Worm (Caenorhabditis elegans) whole organism, L4 larva: ENCODE measurements around the gene ztf-8.
A peak's percentile ranks its signal among the peaks of the same experiment; 100 is the strongest.

Experiments
- D1046.2 ChIP-seq: fragments of 200-800 bp; sonication (Bioruptor generic); IDR thresholded peaks from 2 replicates; pipeline ENCODE4 v1.3.6; 2022; ENCODE audit warnings: missing genetic modification characterization, missing compliant biosample characterization
- F44E2.7 ChIP-seq: fragments of 200-800 bp; sonication (Bioruptor generic); IDR thresholded peaks from 2 replicates; pipeline ENCODE4 v2.1.2; 2022; ENCODE audit warnings: missing genetic modification characterization, missing compliant biosample characterization
- R02D3.7 ChIP-seq: fragments of 150-350 bp; sonication (generic microtip); optimal IDR thresholded peaks from 3 replicates; lab custom pipeline; 2014; ENCODE audit warnings: missing biosample characterization, missing genetic modification characterization
- T26A8.4 ChIP-seq: fragments of 200-800 bp; sonication (Bioruptor generic); IDR thresholded peaks from 2 replicates; pipeline ENCODE4 v1.3.6; 2022; ENCODE audit warnings: missing genetic modification characterization, missing compliant biosample characterization
- Y105C5A.15 ChIP-seq: fragments of 200-800 bp; sonication (Bioruptor generic); IDR thresholded peaks from 2 replicates; pipeline ENCODE4 v1.3.6; 2022; ENCODE audit warnings: missing genetic modification characterization, missing compliant biosample characterization
- Y5F2A.4 ChIP-seq: fragments of 200-800 bp; sonication (Bioruptor generic); optimal IDR thresholded peaks from 2 replicates; lab custom pipeline; 2018; ENCODE audit warnings: mild to moderate bottlenecking, missing genetic modification characterization, missing compliant biosample characterization
- Y75B8A.6 ChIP-seq: fragments of 200-800 bp; sonication (Bioruptor generic); IDR thresholded peaks from 2 replicates; pipeline ENCODE4 v1.3.6; 2022; ENCODE audit warnings: missing genetic modification reagents, missing genetic modification characterization, missing compliant biosample characterization
- ZK546.5 ChIP-seq, 2 experiments: sonication (generic microtip); optimal IDR thresholded peaks; 2 replicates each; lab custom pipeline; 2017; ENCODE audit warnings: missing biosample characterization in 2 of 2, missing genetic modification characterization in 2 of 2
- aha-1 ChIP-seq: fragments of 150-350 bp; peaks from one replicate; lab custom pipeline; 2014; ENCODE audit warnings: missing biosample characterization, missing genetic modification characterization
- aly-2 ChIP-seq: sonication (generic microtip); optimal IDR thresholded peaks from 2 replicates; lab custom pipeline; 2018; ENCODE audit warnings: missing biosample characterization, missing genetic modification characterization
- ceh-28 ChIP-seq: fragments of 150-350 bp; optimal IDR thresholded peaks from 2 replicates; lab custom pipeline; 2014; ENCODE audit warnings: missing biosample characterization, missing genetic modification reagents, missing genetic modification characterization
- ceh-82 ChIP-seq: sonication (generic microtip); optimal IDR thresholded peaks from 2 replicates; lab custom pipeline; 2017; ENCODE audit warnings: missing biosample characterization, missing genetic modification characterization
- ces-1 ChIP-seq: fragments of 150-350 bp; sonication (generic microtip); optimal IDR thresholded peaks from 4 replicates; lab custom pipeline; 2014; ENCODE audit warnings: missing biosample characterization, missing genetic modification reagents, missing genetic modification characterization
- cey-2 ChIP-seq: sonication (generic microtip); optimal IDR thresholded peaks from 3 replicates; lab custom pipeline; 2017; ENCODE audit warnings: missing genetic modification characterization, mild to moderate bottlenecking, missing compliant biosample characterization, antibody characterized with exemption, borderline replicate concordance; ENCODE audit not compliant: insufficient read depth
- ctbp-1 ChIP-seq: fragments of 200-800 bp; sonication (Bioruptor generic); IDR thresholded peaks from 2 replicates; pipeline ENCODE4 v1.3.6; 2022; ENCODE audit warnings: missing genetic modification reagents, missing genetic modification characterization, missing compliant biosample characterization
- daf-12 ChIP-seq: fragments of 150-350 bp; optimal IDR thresholded peaks from 2 replicates; lab custom pipeline; 2014; ENCODE audit warnings: missing biosample characterization, missing genetic modification reagents, missing genetic modification characterization
- dmd-6 ChIP-seq: fragments of 200-800 bp; sonication (Bioruptor generic); IDR thresholded peaks from 2 replicates; pipeline ENCODE4 v1.3.6; 2022; ENCODE audit warnings: missing genetic modification reagents, missing genetic modification characterization, missing compliant biosample characterization
- egl-27 ChIP-seq: sonication (generic microtip); optimal IDR thresholded peaks from 3 replicates; lab custom pipeline; 2017; ENCODE audit warnings: missing biosample characterization, missing genetic modification reagents, missing genetic modification characterization
- hlh-11 ChIP-seq: fragments of 200-800 bp; sonication (Bioruptor generic); optimal IDR thresholded peaks from 2 replicates; lab custom pipeline; 2018; ENCODE audit warnings: mild to moderate bottlenecking, missing genetic modification characterization, missing compliant biosample characterization
- hlh-30 ChIP-seq: sonication (generic microtip); optimal IDR thresholded peaks from 2 replicates; lab custom pipeline; 2017; ENCODE audit warnings: antibody characterized with exemption, mild to moderate bottlenecking, missing genetic modification characterization, missing compliant biosample characterization; ENCODE audit not compliant: insufficient read depth
- jun-1 ChIP-seq: fragments of 150-350 bp; optimal IDR thresholded peaks from 2 replicates; lab custom pipeline; 2014; ENCODE audit warnings: missing biosample characterization, missing genetic modification reagents, missing genetic modification characterization
- lin-13 ChIP-seq: fragments of 150-350 bp; optimal IDR thresholded peaks from 2 replicates; lab custom pipeline; 2014; ENCODE audit warnings: missing biosample characterization, missing genetic modification reagents, missing genetic modification characterization
- lin-38 ChIP-seq: fragments of 200-800 bp; sonication (Bioruptor generic); IDR thresholded peaks from 2 replicates; pipeline ENCODE4 v1.3.6; 2022; ENCODE audit warnings: missing genetic modification reagents, missing genetic modification characterization, missing compliant biosample characterization
- madf-5 ChIP-seq, 2 experiments: fragments of 200-800 bp; sonication (Bioruptor generic); IDR thresholded peaks; 2 replicates each; pipeline ENCODE4 v1.3.6; 2022; ENCODE audit warnings: missing compliant biosample characterization in 2 of 2, missing genetic modification characterization in 2 of 2
- mdl-1 ChIP-seq, 2 experiments: fragments of 150-350 bp in 1 of 2; sonication (generic microtip) in 1 of 2; optimal IDR thresholded peaks; 2 replicates each; lab custom pipeline; 2014 to 2017; ENCODE audit warnings: missing biosample characterization in 2 of 2, missing genetic modification characterization in 2 of 2
- mes-2 ChIP-seq: sonication (generic microtip); optimal IDR thresholded peaks from 2 replicates; lab custom pipeline; 2016; ENCODE audit warnings: missing genotype, mild to moderate bottlenecking, missing genetic modification characterization, missing compliant biosample characterization; ENCODE audit not compliant: poor library complexity, severe bottlenecking
- nhr-102 ChIP-seq: sonication (generic microtip); optimal IDR thresholded peaks from 2 replicates; lab custom pipeline; 2016; ENCODE audit warnings: mild to moderate bottlenecking, missing genetic modification characterization, moderate library complexity, missing compliant biosample characterization
- nhr-11 ChIP-seq: fragments of 150-350 bp; optimal IDR thresholded peaks from 2 replicates; lab custom pipeline; 2014; ENCODE audit warnings: missing biosample characterization, missing genetic modification characterization
- nhr-237 ChIP-seq: sonication (generic microtip); optimal IDR thresholded peaks from 2 replicates; lab custom pipeline; 2017; ENCODE audit warnings: missing biosample characterization, missing genetic modification characterization
- nhr-25 ChIP-seq: sonication (generic microtip); optimal IDR thresholded peaks from 2 replicates; lab custom pipeline; 2017; ENCODE audit warnings: missing genetic modification characterization, mild to moderate bottlenecking, missing compliant biosample characterization, antibody characterized with exemption, moderate library complexity, borderline replicate concordance; ENCODE audit not compliant: insufficient read depth
- nhr-48 ChIP-seq: sonication (generic microtip); optimal IDR thresholded peaks from 2 replicates; lab custom pipeline; 2016; ENCODE audit warnings: mild to moderate bottlenecking, missing genetic modification characterization, missing compliant biosample characterization
- nhr-6 ChIP-seq: fragments of 150-350 bp; optimal IDR thresholded peaks from 2 replicates; lab custom pipeline; 2014; ENCODE audit warnings: missing biosample characterization, missing genetic modification characterization
- nhr-77 ChIP-seq: fragments of 150-350 bp; optimal IDR thresholded peaks from 2 replicates; lab custom pipeline; 2014; ENCODE audit warnings: missing biosample characterization, missing genetic modification characterization
- rbr-2 ChIP-seq: sonication (generic microtip); optimal IDR thresholded peaks from 2 replicates; lab custom pipeline; 2016; ENCODE audit warnings: missing genotype, missing genetic modification characterization, missing compliant biosample characterization
- snpc-1.2 ChIP-seq: fragments of 200-800 bp; sonication (Bioruptor generic); IDR thresholded peaks from 2 replicates; pipeline ENCODE4 v1.3.6; 2022; ENCODE audit warnings: missing genetic modification reagents, missing genetic modification characterization, missing compliant biosample characterization
- spr-1 ChIP-seq: sonication (generic microtip); optimal IDR thresholded peaks from 2 replicates; lab custom pipeline; 2016; ENCODE audit warnings: mild to moderate bottlenecking, missing genetic modification characterization, missing compliant biosample characterization
- unc-39 ChIP-seq: sonication (generic microtip); optimal IDR thresholded peaks from 2 replicates; lab custom pipeline; 2017; ENCODE audit warnings: missing biosample characterization, missing genetic modification characterization
- unc-62 ChIP-seq, 3 experiments: fragments of 150-350 bp in 1 of 3; sonication (generic microtip); optimal IDR thresholded peaks in 2 of 3; peaks in 1 of 3; 1 replicate in 1 of 3; 2 replicates in 2 of 3; lab custom pipeline; 2014 to 2017; ENCODE audit warnings: missing biosample characterization in 3 of 3, missing genetic modification characterization in 3 of 3, missing genetic modification reagents in 3 of 3, missing genotype in 1 of 3
- zag-1 ChIP-seq: fragments of 150-350 bp; optimal IDR thresholded peaks from 2 replicates; lab custom pipeline; 2014; ENCODE audit warnings: missing biosample characterization, missing genetic modification characterization
- zfp-3 ChIP-seq: fragments of 200-800 bp; sonication (Bioruptor generic); conservative IDR thresholded peaks from 2 replicates; pipeline ENCODE4 v1.3.6; 2022; ENCODE audit warnings: missing genetic modification reagents, missing genetic modification characterization, missing compliant biosample characterization
- zip-11 ChIP-seq: fragments of 200-800 bp; sonication (Bioruptor generic); IDR thresholded peaks from 2 replicates; pipeline ENCODE4 v1.3.6; 2022; ENCODE audit warnings: missing genetic modification characterization, missing compliant biosample characterization
- zip-2 ChIP-seq: fragments of 150-350 bp; optimal IDR thresholded peaks from 2 replicates; lab custom pipeline; 2014; ENCODE audit warnings: missing biosample characterization, missing genetic modification characterization
- ztf-7 ChIP-seq: fragments of 150-350 bp; optimal IDR thresholded peaks from 2 replicates; lab custom pipeline; 2014; ENCODE audit warnings: missing biosample characterization, missing genetic modification characterization

The ztf-8 gene

DNA sequence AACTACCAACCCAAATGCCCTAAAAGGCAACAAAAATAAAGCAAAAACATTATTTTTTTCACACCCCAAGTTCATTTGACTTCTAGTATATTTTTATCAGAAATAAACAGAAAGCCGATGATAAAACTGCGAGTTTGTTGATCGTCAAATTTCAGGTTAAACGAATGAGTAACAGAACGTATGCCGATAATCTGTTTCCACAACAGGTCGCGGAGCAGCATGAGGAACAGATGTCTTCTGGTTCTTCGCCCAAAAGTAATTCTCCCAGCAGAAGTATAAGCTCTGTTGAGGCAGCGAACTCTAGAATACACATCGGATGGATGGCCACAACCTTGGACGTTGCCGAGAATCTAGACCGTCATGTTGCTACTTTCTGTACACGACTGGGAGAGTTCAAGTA, 42.9 kb downstream of the ztf-8 start, which contains the start of gene prmt-5 (continued):
- TF ChIP-seq aly-2 (tag; lab: Kevin White, UChicago) (no peak), zag-1 (no peak), ztf-7 (tag; lab: Kevin White, UChicago) (no peak), ces-1 (GFP tag; lab: Kevin White, UChicago) (no peak), nhr-48 (no peak), D1046.2 (GFP tag; lab: Robert Waterston, UW) (peak; percentile 60; the same call in 1 of the 2 replicates), Y5F2A.4 (GFP tag; lab: Kevin White, UChicago) (peak; percentile 47)

DNA sequence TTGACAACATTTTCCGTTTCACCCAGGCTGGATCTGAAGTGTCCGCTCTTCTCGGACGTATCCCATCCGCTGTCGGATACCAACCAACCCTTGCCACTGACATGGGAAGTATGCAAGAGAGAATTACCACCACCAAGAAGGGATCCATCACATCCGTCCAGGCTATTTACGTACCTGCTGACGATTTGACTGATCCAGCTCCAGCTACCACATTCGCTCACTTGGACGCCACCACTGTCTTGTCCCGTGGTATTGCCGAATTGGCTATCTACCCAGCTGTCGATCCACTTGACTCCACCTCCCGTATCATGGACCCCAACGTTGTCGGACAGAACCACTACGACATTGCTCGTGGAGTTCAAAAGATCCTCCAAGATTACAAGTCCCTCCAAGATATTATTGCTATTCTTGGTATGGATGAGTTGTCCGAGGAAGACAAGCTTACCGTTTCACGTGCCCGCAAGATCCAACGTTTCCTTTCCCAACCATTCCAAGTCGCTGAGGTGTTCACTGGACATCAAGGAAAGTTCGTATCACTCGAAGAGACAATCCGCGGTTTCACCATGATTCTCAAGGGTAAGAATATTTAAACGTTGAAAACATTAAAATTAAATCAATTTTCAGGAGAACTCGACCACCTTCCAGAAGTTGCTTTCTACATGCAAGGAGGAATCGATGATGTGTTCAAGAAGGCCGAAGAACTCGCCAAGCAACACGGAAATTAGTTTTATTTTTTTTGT, 43.6 kb downstream of the ztf-8 start:
- TF ChIP-seq aha-1 (tag; lab: Kevin White, UChicago) (peak; percentile 82), T26A8.4 (no peak), aly-2 (tag; lab: Kevin White, UChicago) (peak; percentile 75), D1046.2 (GFP tag; lab: Robert Waterston, UW) (0 out of 2 replicates have a peak, but pooled peaks have one; percentile 20), nhr-237 (tag; lab: Kevin White, UChicago) (no peak), nhr-25 (tag; lab: Kevin White, UChicago) (no peak), zip-2 (tag; lab: Kevin White, UChicago) (no peak)
- TF ChIP-seq, all 104 proteins: peak for 3

DNA sequence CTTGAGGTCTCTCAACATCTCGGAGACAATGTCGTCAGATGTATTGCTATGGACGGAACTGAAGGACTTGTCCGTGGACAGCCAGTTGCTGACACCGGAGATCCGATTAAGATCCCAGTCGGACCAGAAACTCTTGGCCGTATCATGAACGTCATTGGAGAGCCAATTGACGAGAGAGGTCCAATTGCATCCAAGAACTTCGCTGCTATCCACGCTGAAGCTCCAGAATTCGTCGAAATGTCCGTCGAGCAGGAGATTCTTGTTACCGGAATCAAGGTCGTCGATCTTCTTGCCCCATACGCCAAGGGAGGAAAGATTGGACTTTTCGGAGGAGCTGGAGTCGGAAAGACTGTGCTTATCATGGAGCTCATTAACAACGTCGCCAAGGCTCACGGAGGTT, 44.4 kb downstream of the ztf-8 start:
- TF ChIP-seq mes-2 (tag; lab: Kevin White, UChicago) (no peak), zip-11 (GFP tag; lab: Robert Waterston, UW) (no peak), hlh-30 (no peak), zfp-3 (no peak), jun-1 (tag; lab: Kevin White, UChicago) (no peak), D1046.2 (GFP tag; lab: Robert Waterston, UW) (no peak), madf-5 (GFP tag; IDR thresholded peaks at IDR 0.05; lab: Robert Waterston, UW) (no peak), lin-38 (GFP tag; lab: Robert Waterston, UW) (no peak), F44E2.7 (GFP tag; lab: Robert Waterston, UW) (no peak)

DNA sequence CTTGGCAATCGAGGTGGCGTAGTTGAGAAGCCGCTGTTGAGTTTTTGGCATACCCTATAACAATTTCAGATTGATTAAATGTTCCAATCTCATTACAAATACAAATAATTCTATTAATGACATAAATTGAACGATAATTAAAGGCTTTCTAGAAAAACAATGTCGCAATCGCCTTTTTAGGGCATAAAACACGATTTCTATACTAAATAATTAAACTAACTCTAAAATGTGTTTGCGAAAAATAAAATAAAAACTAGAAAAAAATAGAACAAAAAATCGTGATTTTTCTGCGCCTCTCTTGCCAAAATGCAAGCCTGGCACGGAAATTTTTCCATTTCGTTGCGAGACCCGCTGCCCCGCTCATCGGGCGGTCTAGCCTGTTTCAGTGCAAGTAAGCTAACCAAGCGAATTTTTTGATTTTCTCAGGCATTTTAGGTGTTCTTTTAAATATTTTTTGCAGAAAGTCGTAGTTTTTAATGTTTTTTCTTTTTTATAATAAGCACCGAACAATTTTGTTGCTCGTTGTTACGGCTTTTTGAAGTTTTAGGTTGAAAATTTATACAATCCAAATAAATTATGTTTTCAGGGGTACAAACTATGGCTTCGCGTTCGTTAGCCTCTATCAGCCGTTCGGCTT, 45.3 kb downstream of the ztf-8 start, which contains the start of the genes C34E10.12, C34E10.10 and atp-2:
TSS of gene C34E10.12 (minus strand) at position 51 of the 637 bp plus-strand sequence.
TSS of gene C34E10.10 (minus strand) at position 54 of the 637 bp plus-strand sequence.
TSS of gene atp-2 (plus strand) at position 587 of the 637 bp plus-strand sequence.
- no peak for TF ChIP-seq R02D3.7 (tag; lab: Kevin White, UChicago)
- peak; percentile 76 for TF ChIP-seq lin-13 (GFP tag; lab: Kevin White, UChicago)
- no peak for TF ChIP-seq unc-39 (tag; lab: Kevin White, UChicago)
- TF ChIP-seq lin-38 (GFP tag; lab: Robert Waterston, UW) = peak; percentile 78
- TF ChIP-seq ceh-28 (tag; lab: Kevin White, UChicago) = no peak
- TF ChIP-seq Y75B8A.6 (GFP tag; lab: Robert Waterston, UW) = no peak
- peak; percentile 51 for TF ChIP-seq nhr-102 (tag; lab: Kevin White, UChicago)
- TF ChIP-seq zfp-3 = 0 out of 2 replicates have a peak, but pooled peaks have one; percentile 37
- TF ChIP-seq spr-1 (tag; lab: Kevin White, UChicago) = peak; percentile 52
- TF ChIP-seq dmd-6 (GFP tag; lab: Robert Waterston, UW) = peak; percentile 44; the same call in 1 of the 2 replicates
- peak; percentile 76 for TF ChIP-seq hlh-11 (tag; lab: Kevin White, UChicago)
- no peak for TF ChIP-seq daf-12 (tag; lab: Kevin White, UChicago)
- no peak for TF ChIP-seq egl-27
- peak; percentile 79 for TF ChIP-seq nhr-6 (tag; lab: Kevin White, UChicago)
- no peak for TF ChIP-seq ZK546.5 (tag; optimal IDR thresholded peaks at IDR 0.05; lab: Kevin White, UChicago)
- TF ChIP-seq jun-1 (tag; lab: Kevin White, UChicago) = no peak
- TF ChIP-seq rbr-2 = peak; percentile 77
- peak; percentile 91 for TF ChIP-seq nhr-11 (tag; lab: Kevin White, UChicago)
- TF ChIP-seq nhr-77 (tag; lab: Kevin White, UChicago) = peak; percentile 77
- no peak for TF ChIP-seq snpc-1.2 (GFP tag; lab: Robert Waterston, UW)
- peak in 1 of 2 experiments; percentile 28 for TF ChIP-seq mdl-1 (tag; optimal IDR thresholded peaks at IDR 0.05; lab: Kevin White, UChicago)
- no peak for TF ChIP-seq Y105C5A.15 (GFP tag; lab: Robert Waterston, UW)
- no peak for TF ChIP-seq cey-2 (tag; lab: Kevin White, UChicago)
- TF ChIP-seq ctbp-1 (GFP tag; lab: Robert Waterston, UW) = no peak
- peak in 1 of 2 experiments; percentile 83 for TF ChIP-seq unc-62 (GFP tag; optimal IDR thresholded peaks at IDR 0.05 in 1 of 2; lab: Kevin White, UChicago)
- no peak for TF ChIP-seq unc-62 (tag; optimal IDR thresholded peaks at IDR 0.05; lab: Kevin White, UChicago)
- no peak for TF ChIP-seq ceh-82
